Fruit fly (Drosophila melanogaster) whole organism, embryonic: ENCODE data around the gene Bro.
A peak's percentile ranks its signal among the peaks of the same experiment; 100 is the strongest.

Source experiments
- Asciz ChIP-seq: fragments of 200-800 bp; sonication (Bioruptor generic); optimal IDR thresholded peaks from 2 replicates; lab custom pipeline; 2017; ENCODE audit warnings: missing biosample characterization, mild to moderate bottlenecking, missing genetic modification characterization, missing genetic modification reagents
- Atf3 ChIP-seq: fragments of 200-800 bp; sonication (Bioruptor generic); optimal IDR thresholded peaks from 3 replicates; lab custom pipeline; 2016; ENCODE audit warnings: missing biosample characterization, missing genetic modification characterization
- CG1024 ChIP-seq: fragments of 200-800 bp; sonication (Bioruptor generic); IDR thresholded peaks from 2 replicates; pipeline ENCODE4 v1.3.6; 2022; ENCODE audit warnings: missing biosample characterization, missing genetic modification characterization
- CG10431 ChIP-seq: fragments of 200-800 bp; sonication (Bioruptor generic); optimal IDR thresholded peaks from 3 replicates; lab custom pipeline; 2018; ENCODE audit warnings: missing biosample characterization, mild to moderate bottlenecking, missing genetic modification characterization
- CG11695 ChIP-seq: fragments of 200-800 bp; sonication (Bioruptor generic); IDR thresholded peaks from 3 replicates; pipeline ENCODE4 v1.3.6; 2022; ENCODE audit warnings: missing biosample characterization, missing genetic modification characterization
- CG14860 ChIP-seq: fragments of 200-800 bp; sonication (Bioruptor generic); IDR thresholded peaks from 3 replicates; pipeline ENCODE4 v1.3.6; 2022; ENCODE audit warnings: missing biosample characterization, missing genetic modification characterization; ENCODE audit not compliant: partially characterized antibody
- CG15011 ChIP-seq: fragments of 200-800 bp; sonication (Bioruptor generic); optimal IDR thresholded peaks from 3 replicates; lab custom pipeline; 2018; ENCODE audit warnings: missing biosample characterization, mild to moderate bottlenecking, missing genetic modification characterization
- CG15601 ChIP-seq: fragments of 200-800 bp; sonication (Bioruptor generic); optimal IDR thresholded peaks from 3 replicates; lab custom pipeline; 2019; ENCODE audit warnings: missing biosample characterization, mild to moderate bottlenecking, missing genetic modification characterization, moderate library complexity
- CG16815 ChIP-seq: fragments of 200-800 bp; sonication (Bioruptor generic); optimal IDR thresholded peaks from 3 replicates; lab custom pipeline; 2017; ENCODE audit warnings: missing biosample characterization, mild to moderate bottlenecking, missing genetic modification characterization
- CG17186 ChIP-seq: fragments of 200-800 bp; sonication (Bioruptor generic); optimal IDR thresholded peaks from 3 replicates; lab custom pipeline; 2017; ENCODE audit warnings: missing biosample characterization, missing genetic modification reagents, missing genetic modification characterization
- CG1792 ChIP-seq: fragments of 200-800 bp; sonication (Bioruptor generic); optimal IDR thresholded peaks from 2 replicates; lab custom pipeline; 2016; ENCODE audit warnings: missing biosample characterization, missing genetic modification characterization
- CG2199 ChIP-seq: fragments of 200-800 bp; sonication (Bioruptor generic); IDR thresholded peaks from 3 replicates; pipeline ENCODE4 v1.3.6; 2022; ENCODE audit warnings: missing biosample characterization, missing genetic modification characterization
- CG3847 ChIP-seq: fragments of 200-800 bp; sonication (Bioruptor generic); IDR thresholded peaks from 2 replicates; pipeline ENCODE4 v1.3.6; 2022; ENCODE audit warnings: missing biosample characterization, missing genetic modification characterization
- CG4328 ChIP-seq: fragments of 200-800 bp; sonication (Bioruptor generic); optimal IDR thresholded peaks from 3 replicates; lab custom pipeline; 2017; ENCODE audit warnings: missing biosample characterization, missing genetic modification reagents, missing genetic modification characterization
- CG4617 ChIP-seq: fragments of 200-800 bp; sonication (Bioruptor generic); optimal IDR thresholded peaks from 3 replicates; lab custom pipeline; 2016; ENCODE audit warnings: missing biosample characterization, missing genetic modification characterization, borderline replicate concordance
- CG4820 ChIP-seq: fragments of 200-800 bp; sonication (Bioruptor generic); optimal IDR thresholded peaks from 3 replicates; lab custom pipeline; 2016; ENCODE audit warnings: missing biosample characterization, missing genetic modification characterization
- CG6654 ChIP-seq: fragments of 200-800 bp; sonication (Bioruptor generic); optimal IDR thresholded peaks from 2 replicates; lab custom pipeline; 2017; ENCODE audit warnings: missing biosample characterization, mild to moderate bottlenecking, missing genetic modification characterization
- CG7271 ChIP-seq: fragments of 200-800 bp; sonication (Bioruptor generic); optimal IDR thresholded peaks from 2 replicates; lab custom pipeline; 2018; ENCODE audit warnings: missing biosample characterization, mild to moderate bottlenecking, missing genetic modification characterization, moderate library complexity
- CG9727 ChIP-seq: fragments of 200-800 bp; sonication (Bioruptor generic); optimal IDR thresholded peaks from 3 replicates; lab custom pipeline; 2017; ENCODE audit warnings: missing biosample characterization, mild to moderate bottlenecking, missing genetic modification characterization
- Camta ChIP-seq: fragments of 200-800 bp; sonication (Bioruptor generic); optimal IDR thresholded peaks from 2 replicates; lab custom pipeline; 2016; ENCODE audit warnings: missing biosample characterization, missing genetic modification characterization
- Dip3 ChIP-seq: fragments of 200-800 bp; sonication (Bioruptor generic); optimal IDR thresholded peaks from 3 replicates; lab custom pipeline; 2016; ENCODE audit warnings: missing biosample characterization, missing genetic modification characterization
- E2f2 ChIP-seq: fragments of 200-800 bp; sonication (Bioruptor generic); IDR thresholded peaks from 2 replicates; pipeline ENCODE4 v1.3.6; 2022; ENCODE audit warnings: missing biosample characterization, missing genetic modification characterization
- Hey ChIP-seq: fragments of 200-800 bp; sonication (Bioruptor generic); optimal IDR thresholded peaks from 3 replicates; lab custom pipeline; 2018; ENCODE audit warnings: missing biosample characterization, mild to moderate bottlenecking, missing genetic modification characterization
- Hmx ChIP-seq: fragments of 200-800 bp; sonication (Bioruptor generic); optimal IDR thresholded peaks from 2 replicates; lab custom pipeline; 2016; ENCODE audit warnings: missing biosample characterization, missing genetic modification characterization
- Max ChIP-seq: fragments of 200-800 bp; sonication (Bioruptor generic); optimal IDR thresholded peaks from 2 replicates; lab custom pipeline; 2016; ENCODE audit warnings: missing biosample characterization, mild to moderate bottlenecking, missing genetic modification characterization
- NfI ChIP-seq: fragments of 200-800 bp; sonication (Bioruptor generic); optimal IDR thresholded peaks from 3 replicates; lab custom pipeline; 2018; ENCODE audit warnings: missing biosample characterization, mild to moderate bottlenecking, missing genetic modification characterization, moderate library complexity
- Rfx ChIP-seq: fragments of 200-800 bp; sonication (Bioruptor generic); IDR thresholded peaks from 2 replicates; pipeline ENCODE4 v1.3.6; 2022; ENCODE audit warnings: missing biosample characterization, missing genetic modification characterization
- Scr ChIP-seq: fragments of 200-800 bp; sonication (Bioruptor generic); IDR thresholded peaks from 2 replicates; pipeline ENCODE4 v1.3.6; 2022; ENCODE audit warnings: missing biosample characterization, missing genetic modification characterization; ENCODE audit not compliant: partially characterized antibody
- Side ChIP-seq: fragments of 200-800 bp; sonication (Bioruptor generic); optimal IDR thresholded peaks from 2 replicates; lab custom pipeline; 2016; ENCODE audit warnings: missing biosample characterization, missing genetic modification characterization
- al ChIP-seq: fragments of 200-800 bp; sonication (Bioruptor generic); IDR thresholded peaks from 2 replicates; pipeline ENCODE4 v1.3.6; 2022; ENCODE audit warnings: missing biosample characterization, missing genetic modification characterization
- ase ChIP-seq: fragments of 200-800 bp; sonication (Bioruptor generic); IDR thresholded peaks from 3 replicates; pipeline ENCODE4 v1.3.6; 2022; ENCODE audit warnings: missing biosample characterization, missing genetic modification characterization
- bbx ChIP-seq: fragments of 200-800 bp; sonication (Bioruptor generic); IDR thresholded peaks from 2 replicates; pipeline ENCODE4 v1.3.6; 2022; ENCODE audit warnings: missing biosample characterization, missing genetic modification characterization; ENCODE audit not compliant: partially characterized antibody
- bcd ChIP-seq: fragments of 200-800 bp; sonication (Bioruptor generic); optimal IDR thresholded peaks from 2 replicates; lab custom pipeline; 2017; ENCODE audit warnings: missing biosample characterization, mild to moderate bottlenecking, missing genetic modification characterization
- br ChIP-seq: fragments of >200 bp; optimal IDR thresholded peaks from 2 replicates; lab custom pipeline; 2017
- btn ChIP-seq: fragments of 200-800 bp; sonication (Bioruptor generic); optimal IDR thresholded peaks from 2 replicates; lab custom pipeline; 2016; ENCODE audit warnings: missing biosample characterization, missing genetic modification characterization
- cas ChIP-seq: fragments of 200-800 bp; sonication (Bioruptor generic); IDR thresholded peaks from 2 replicates; pipeline ENCODE4 v1.3.6; 2022; ENCODE audit warnings: missing biosample characterization, missing genetic modification characterization
- esg ChIP-seq: fragments of 200-800 bp; sonication (Bioruptor generic); conservative IDR thresholded peaks from 2 replicates; pipeline ENCODE4 v1.3.6; 2022; ENCODE audit warnings: missing biosample characterization, missing genetic modification characterization
- grau ChIP-seq: fragments of 200-800 bp; optimal IDR thresholded peaks from 3 replicates; lab custom pipeline; 2019; ENCODE audit warnings: missing biosample characterization, mild to moderate bottlenecking, missing genetic modification characterization, moderate library complexity
- ham ChIP-seq: fragments of 200-800 bp; sonication (Bioruptor generic); IDR thresholded peaks from 2 replicates; pipeline ENCODE4 v1.3.6; 2022; ENCODE audit warnings: missing biosample characterization, missing genetic modification characterization
- hbn ChIP-seq: fragments of 200-800 bp; sonication (Bioruptor generic); IDR thresholded peaks from 2 replicates; pipeline ENCODE4 v1.3.6; 2022; ENCODE audit warnings: missing biosample characterization, missing genetic modification characterization; ENCODE audit not compliant: partially characterized antibody
- her ChIP-seq: fragments of 200-800 bp; sonication (Bioruptor generic); optimal IDR thresholded peaks from 2 replicates; lab custom pipeline; 2016; ENCODE audit warnings: missing biosample characterization, missing genetic modification characterization
- hth ChIP-seq: fragments of >200 bp; optimal IDR thresholded peaks from 2 replicates; lab custom pipeline; 2017; ENCODE audit warnings: inconsistent platforms
- lmd ChIP-seq: fragments of 200-800 bp; sonication (Bioruptor generic); IDR thresholded peaks from 2 replicates; pipeline ENCODE4 v1.3.6; 2022; ENCODE audit warnings: missing biosample characterization, missing genetic modification characterization
- ro ChIP-seq: fragments of 200-800 bp; sonication (Bioruptor generic); IDR thresholded peaks from 2 replicates; pipeline ENCODE4 v1.3.6; 2022; ENCODE audit warnings: missing biosample characterization, missing genetic modification characterization
- scrt ChIP-seq: fragments of 200-800 bp; sonication (Bioruptor generic); optimal IDR thresholded peaks from 2 replicates; lab custom pipeline; 2018; ENCODE audit warnings: missing biosample characterization, mild to moderate bottlenecking, missing genetic modification characterization, moderate library complexity
- slp2 ChIP-seq: fragments of 200-800 bp; sonication (Bioruptor generic); optimal IDR thresholded peaks from 2 replicates; lab custom pipeline; 2016; ENCODE audit warnings: missing biosample characterization, missing genetic modification characterization
- stwl ChIP-seq: fragments of 200-800 bp; sonication (Bioruptor generic); optimal IDR thresholded peaks from 3 replicates; lab custom pipeline; 2018; ENCODE audit warnings: missing biosample characterization, mild to moderate bottlenecking, missing genetic modification characterization, moderate library complexity
- sug ChIP-seq: fragments of 200-800 bp; optimal IDR thresholded peaks from 2 replicates; lab custom pipeline; 2019; ENCODE audit warnings: missing biosample characterization, mild to moderate bottlenecking, missing genetic modification characterization, moderate library complexity
- tx ChIP-seq: fragments of 200-800 bp; sonication (Bioruptor generic); optimal IDR thresholded peaks from 2 replicates; lab custom pipeline; 2016; ENCODE audit warnings: missing biosample characterization, missing genetic modification characterization
- zen2 ChIP-seq: fragments of 200-800 bp; sonication (Bioruptor generic); IDR thresholded peaks from 3 replicates; pipeline ENCODE4 v1.3.6; 2022; ENCODE audit warnings: missing biosample characterization, missing genetic modification characterization; ENCODE audit not compliant: partially characterized antibody

The Bro gene

DNA sequence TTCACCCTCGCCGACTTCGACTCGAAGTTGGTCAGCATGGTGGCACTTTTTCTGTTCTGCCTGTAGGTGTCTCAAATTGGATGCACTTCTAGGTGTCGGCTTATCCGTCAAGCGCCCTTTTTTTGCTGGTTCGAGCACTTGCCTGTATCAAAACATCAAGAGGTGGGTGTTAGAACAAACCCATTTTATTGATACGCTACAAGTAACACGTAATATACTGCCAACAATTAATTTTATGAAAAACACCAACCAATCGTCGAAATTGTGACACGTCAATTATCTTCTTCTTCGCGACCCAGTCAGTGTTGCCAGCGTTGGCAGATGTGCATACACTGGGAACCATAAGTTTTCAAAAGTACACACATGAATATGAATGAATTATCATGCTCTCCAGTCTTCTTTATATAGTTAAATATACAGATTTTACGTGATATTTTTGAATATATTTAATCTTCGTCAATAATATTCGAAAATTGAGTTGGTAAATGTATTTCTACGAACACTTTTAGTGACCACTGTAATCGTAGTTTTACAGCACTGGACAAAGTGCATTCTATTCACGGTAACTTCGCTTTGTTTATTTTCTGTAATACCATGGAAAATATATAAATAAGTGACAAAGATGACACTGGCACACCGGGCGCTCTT is 2.6 kb upstream of the Bro start, which contains the start of the genes alphaCOP and CG13919 (continued):
- TF ChIP-seq CG4617 (GFP tag; lab: Kevin White, UChicago) (peak; percentile 98), CG11695 (peak; percentile 95), Hmx (GFP tag; lab: Kevin White, UChicago) (peak; percentile 86), esg (GFP tag; lab: Robert Waterston, UW) (peak; percentile 98), btn (peak; percentile 56), ham (peak; percentile 92), grau (peak; percentile 96), Asciz (GFP tag; lab: Kevin White, UChicago) (no peak), stwl (peak; percentile 83), bcd (peak; percentile 96), E2f2 (peak; percentile 86), CG4820 (GFP tag; lab: Kevin White, UChicago) (peak; percentile 88), scrt (GFP tag; lab: Kevin White, UChicago) (peak; percentile 83), tx (GFP tag; lab: Kevin White, UChicago) (peak; percentile 88), Dip3 (GFP tag; lab: Kevin White, UChicago) (peak; percentile 93), CG15011 (GFP tag; lab: Kevin White, UChicago) (no peak), CG1024 (GFP tag; lab: Robert Waterston, UW) (peak; percentile 77), ase (GFP tag; lab: Robert Waterston, UW) (peak; percentile 95), lmd (GFP tag; lab: Robert Waterston, UW) (peak; percentile 97), Camta (GFP tag; lab: Kevin White, UChicago) (peak; percentile 93), Max (GFP tag; lab: Kevin White, UChicago) (peak; percentile 93), sug (tag; lab: Kevin White, UChicago) (peak; percentile 94), CG1792 (GFP tag; lab: Kevin White, UChicago) (peak; percentile 75), CG17186 (GFP tag; lab: Kevin White, UChicago) (peak; percentile 76), hth (lab: Kevin White, UChicago) (no peak), CG14860 (no peak), al (GFP tag; lab: Robert Waterston, UW) (peak; percentile 94), CG9727 (GFP tag; lab: Kevin White, UChicago) (peak; percentile 98), zen2 (GFP tag; lab: Robert Waterston, UW) (no peak), her (GFP tag; lab: Kevin White, UChicago) (peak; percentile 69), Scr (GFP tag; lab: Robert Waterston, UW) (no peak), CG6654 (GFP tag; lab: Kevin White, UChicago) (peak; percentile 69), CG4328 (GFP tag; lab: Kevin White, UChicago) (peak; percentile 85), Hey (tag; lab: Kevin White, UChicago) (peak; percentile 74), cas (GFP tag; lab: Robert Waterston, UW) (peak; percentile 93), hbn (GFP tag; lab: Robert Waterston, UW) (0 out of 2 replicates have a peak, but pooled peaks have one; percentile 18), bbx (no peak), CG2199 (GFP tag; lab: Robert Waterston, UW) (peak; percentile 69; the same call in 1 of the 3 replicates), NfI (GFP tag; lab: Kevin White, UChicago) (peak; percentile 96), Side (GFP tag; lab: Kevin White, UChicago) (peak; percentile 67), Rfx (GFP tag; lab: Robert Waterston, UW) (peak; percentile 98), CG3847 (GFP tag; lab: Robert Waterston, UW) (peak; percentile 98), CG7271 (tag; lab: Kevin White, UChicago) (peak; percentile 92), CG10431 (peak; percentile 83), br (lab: Kevin White, UChicago) (no peak), CG16815 (GFP tag; lab: Kevin White, UChicago) (peak; percentile 95), ro (peak; percentile 94), Atf3 (GFP tag; lab: Kevin White, UChicago) (peak; percentile 85), CG15601 (tag; lab: Kevin White, UChicago) (peak; percentile 95), slp2 (GFP tag; lab: Kevin White, UChicago) (peak; percentile 87)
